Worm (Caenorhabditis elegans) whole organism, midembryonic: ENCODE data around the gene set-31.

ENCODE experiments used
- T22C8.4 ChIP-seq: fragments of 200-800 bp; sonication (Bioruptor generic); IDR thresholded peaks from 2 replicates; pipeline ENCODE4 v1.3.6; 2022; ENCODE audit warnings: missing genetic modification characterization, missing compliant biosample characterization
- cog-1 ChIP-seq: sonication (generic microtip); optimal IDR thresholded peaks from 2 replicates; lab custom pipeline; 2016; ENCODE audit warnings: missing genetic modification characterization, missing compliant biosample characterization
- flt-1 ChIP-seq: fragments of 200-800 bp; sonication (Bioruptor generic); IDR thresholded peaks from 2 replicates; pipeline ENCODE4 v1.3.6; 2022; ENCODE audit warnings: missing genetic modification characterization, missing compliant biosample characterization
- klf-2 ChIP-seq: fragments of 200-800 bp; sonication (Bioruptor generic); conservative IDR thresholded peaks from 2 replicates; pipeline ENCODE4 v1.3.6; 2022; ENCODE audit warnings: missing genetic modification reagents, missing genetic modification characterization, missing compliant biosample characterization
- ref-1 ChIP-seq: fragments of 200-800 bp; sonication (Bioruptor generic); conservative IDR thresholded peaks from 2 replicates; pipeline ENCODE4 v1.3.6; 2022; ENCODE audit warnings: missing genetic modification reagents, missing genetic modification characterization, missing compliant biosample characterization
- tab-1 ChIP-seq: fragments of 200-800 bp; sonication (Bioruptor generic); IDR thresholded peaks from 2 replicates; pipeline ENCODE4 v1.3.6; 2022; ENCODE audit warnings: missing genetic modification characterization, missing compliant biosample characterization
- ztf-23 ChIP-seq: fragments of 200-800 bp; sonication (Bioruptor generic); IDR thresholded peaks from 2 replicates; pipeline ENCODE4 v1.3.6; 2022; ENCODE audit warnings: missing genetic modification reagents, missing genetic modification characterization, missing compliant biosample characterization
- ztf-29 ChIP-seq: fragments of 200-800 bp; sonication (Bioruptor generic); IDR thresholded peaks from 2 replicates; pipeline ENCODE4 v1.3.6; 2022; ENCODE audit warnings: missing genetic modification reagents, missing genetic modification characterization, missing compliant biosample characterization

DNA sequence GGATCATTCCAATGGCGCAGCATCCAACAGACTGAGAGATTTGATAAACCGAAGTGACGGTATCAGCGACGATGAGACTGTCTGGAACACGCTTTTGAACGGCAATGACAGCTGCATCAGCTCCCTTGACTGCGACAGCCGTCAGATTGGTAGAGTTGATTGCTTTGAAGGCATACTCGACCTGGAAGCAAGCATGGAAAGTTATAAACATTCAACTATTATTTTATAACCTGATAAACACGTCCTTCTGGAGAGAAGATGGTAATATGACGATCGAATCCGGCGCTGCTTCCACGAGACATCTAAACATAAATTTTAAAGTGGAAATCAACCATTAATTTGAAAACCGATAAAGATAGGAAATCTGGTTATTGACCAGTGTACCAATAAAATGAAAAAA, 4.6 kb downstream of the set-31 start, which contains the start of gene pas-1:
- no peak for TF ChIP-seq tab-1 (GFP tag; lab: Robert Waterston, UW)
- no peak for TF ChIP-seq cog-1 (tag; lab: Kevin White, UChicago)
- TF ChIP-seq klf-2 (GFP tag; lab: Robert Waterston, UW): no peak
- no peak for TF ChIP-seq T22C8.4 (GFP tag; lab: Robert Waterston, UW)
- no peak for TF ChIP-seq flt-1 (GFP tag; lab: Robert Waterston, UW)
- TF ChIP-seq ztf-23: no peak
- no peak for TF ChIP-seq ref-1 (GFP tag; lab: Robert Waterston, UW)
- no peak for TF ChIP-seq ztf-29 (GFP tag; lab: Robert Waterston, UW)
